Worm (Caenorhabditis elegans) whole organism, young adult: ENCODE measurements around the gene F44D12.19.

ENCODE experiments used
- C17E4.6 ChIP-seq: fragments of 200-800 bp; sonication (Bioruptor generic); IDR thresholded peaks from 2 replicates; pipeline ENCODE4 v1.3.6; 2022; ENCODE audit warnings: missing genetic modification reagents, missing genetic modification characterization, missing compliant biosample characterization
- F39B2.1 ChIP-seq: fragments of 200-800 bp; sonication (Bioruptor generic); IDR thresholded peaks from 2 replicates; pipeline ENCODE4 v1.3.6; 2022; ENCODE audit warnings: missing genetic modification reagents, missing genetic modification characterization, missing compliant biosample characterization
- F49E8.2 ChIP-seq: sonication (generic microtip); optimal IDR thresholded peaks from 3 replicates; lab custom pipeline; 2017; ENCODE audit warnings: missing genetic modification characterization, mild to moderate bottlenecking, missing compliant biosample characterization, antibody characterized with exemption, moderate library complexity; ENCODE audit not compliant: insufficient read depth
- F57A8.1 ChIP-seq: fragments of 200-800 bp; sonication (Bioruptor generic); optimal IDR thresholded peaks from 2 replicates; lab custom pipeline; 2018; ENCODE audit warnings: mild to moderate bottlenecking, missing genetic modification characterization, moderate library complexity, missing compliant biosample characterization
- K12H6.12 ChIP-seq: fragments of 200-800 bp; sonication (Bioruptor generic); optimal IDR thresholded peaks from 2 replicates; lab custom pipeline; 2018; ENCODE audit warnings: mild to moderate bottlenecking, missing genetic modification characterization, missing compliant biosample characterization
- Y56A3A.18 ChIP-seq: fragments of 200-800 bp; sonication (Bioruptor generic); IDR thresholded peaks from 2 replicates; pipeline ENCODE4 v1.3.6; 2022; ENCODE audit warnings: missing genetic modification reagents, missing genetic modification characterization, missing compliant biosample characterization
- akir-1 ChIP-seq: fragments of 200-800 bp; sonication (Bioruptor generic); optimal IDR thresholded peaks from 2 replicates; lab custom pipeline; 2018; ENCODE audit warnings: mild to moderate bottlenecking, missing genetic modification characterization, moderate library complexity, missing compliant biosample characterization
- ama-1 ChIP-seq, 3 experiments: fragments of 150-350 bp in 1 of 3; sonication (generic microtip) in 2 of 3; optimal IDR thresholded peaks; 2 replicates each; lab custom pipeline; 2014 to 2018; ENCODE audit warnings: missing biosample characterization in 2 of 3, missing genetic modification characterization in 2 of 3, missing genetic modification reagents in 2 of 3
- aptf-3 ChIP-seq: fragments of 200-800 bp; sonication (Bioruptor generic); IDR thresholded peaks from 2 replicates; pipeline ENCODE4 v1.3.6; 2022; ENCODE audit warnings: missing genetic modification characterization, missing compliant biosample characterization
- atf-7 ChIP-seq: sonication (generic microtip); optimal IDR thresholded peaks from 2 replicates; lab custom pipeline; 2017; ENCODE audit warnings: mild to moderate bottlenecking, missing genetic modification characterization, missing compliant biosample characterization
- athp-1 ChIP-seq: sonication (generic microtip); optimal IDR thresholded peaks from 2 replicates; lab custom pipeline; 2017; ENCODE audit warnings: mild to moderate bottlenecking, missing genetic modification characterization, missing compliant biosample characterization
- bed-1 ChIP-seq: fragments of 200-800 bp; sonication (Bioruptor generic); IDR thresholded peaks from 2 replicates; pipeline ENCODE4 v1.3.6; 2022; ENCODE audit warnings: missing genetic modification reagents, missing genetic modification characterization, missing compliant biosample characterization
- cebp-1 ChIP-seq, 2 experiments: fragments of 200-800 bp in 1 of 2; sonication (Bioruptor generic) in 1 of 2; sonication (generic microtip) in 1 of 2; IDR thresholded peaks in 1 of 2; optimal IDR thresholded peaks in 1 of 2; 2 replicates each; pipeline versions ENCODE4 v1.3.6 to Lab custom; 2017 to 2022; ENCODE audit warnings: missing compliant biosample characterization in 2 of 2, missing genetic modification characterization in 2 of 2, mild to moderate bottlenecking in 1 of 2, missing genetic modification reagents in 1 of 2, moderate library complexity in 1 of 2
- ceh-100 ChIP-seq: fragments of 200-800 bp; sonication (Bioruptor generic); IDR thresholded peaks from 2 replicates; pipeline ENCODE4 v1.3.6; 2022; ENCODE audit warnings: missing genetic modification reagents, missing genetic modification characterization, missing compliant biosample characterization
- ceh-27 ChIP-seq: fragments of 200-800 bp; sonication (Bioruptor generic); optimal IDR thresholded peaks from 2 replicates; lab custom pipeline; 2018; ENCODE audit warnings: mild to moderate bottlenecking, missing genetic modification characterization, moderate library complexity, missing compliant biosample characterization
- ceh-40 ChIP-seq: fragments of 200-800 bp; sonication (Bioruptor generic); IDR thresholded peaks from 2 replicates; pipeline ENCODE4 v1.3.6; 2022; ENCODE audit warnings: missing genetic modification characterization, missing compliant biosample characterization
- ceh-58 ChIP-seq: fragments of 200-800 bp; sonication (Bioruptor generic); IDR thresholded peaks from 2 replicates; pipeline ENCODE4 v1.3.6; 2022; ENCODE audit warnings: missing genetic modification characterization, missing compliant biosample characterization
- ceh-91 ChIP-seq: fragments of 200-800 bp; sonication (Bioruptor generic); IDR thresholded peaks from 2 replicates; pipeline ENCODE4 v1.3.6; 2022; ENCODE audit warnings: missing genetic modification reagents, missing genetic modification characterization, missing compliant biosample characterization
- chd-7 ChIP-seq: sonication (generic microtip); optimal IDR thresholded peaks from 2 replicates; lab custom pipeline; 2016; ENCODE audit warnings: mild to moderate bottlenecking, missing genetic modification characterization, moderate library complexity, missing compliant biosample characterization
- dpff-1 ChIP-seq: sonication (generic microtip); optimal IDR thresholded peaks from 2 replicates; lab custom pipeline; 2017; ENCODE audit warnings: mild to moderate bottlenecking, missing genetic modification characterization, missing compliant biosample characterization
- dpl-1 ChIP-seq: fragments of 150-350 bp; optimal IDR thresholded peaks from 2 replicates; lab custom pipeline; 2014; ENCODE audit warnings: missing biosample characterization, missing genetic modification reagents, missing genetic modification characterization
- egl-44 ChIP-seq: fragments of 200-800 bp; sonication (Bioruptor generic); IDR thresholded peaks from 2 replicates; pipeline ENCODE4 v1.3.6; 2022; ENCODE audit warnings: missing genetic modification reagents, missing genetic modification characterization, missing compliant biosample characterization
- egrh-3 ChIP-seq: fragments of 200-800 bp; sonication (Bioruptor generic); IDR thresholded peaks from 2 replicates; pipeline ENCODE4 v1.3.6; 2022; ENCODE audit warnings: missing genetic modification reagents, missing genetic modification characterization, missing compliant biosample characterization
- ekl-4 ChIP-seq: fragments of 200-800 bp; sonication (Bioruptor generic); IDR thresholded peaks from 2 replicates; pipeline ENCODE4 v1.3.6; 2022; ENCODE audit warnings: missing genetic modification reagents, missing genetic modification characterization, missing compliant biosample characterization
- ets-4 ChIP-seq: fragments of 200-800 bp; sonication (Bioruptor generic); optimal IDR thresholded peaks from 2 replicates; lab custom pipeline; 2018; ENCODE audit warnings: mild to moderate bottlenecking, missing genetic modification characterization, missing compliant biosample characterization
- him-1 ChIP-seq: sonication (generic microtip); optimal IDR thresholded peaks from 2 replicates; lab custom pipeline; 2016; ENCODE audit warnings: missing genotype, missing genetic modification reagents, missing genetic modification characterization, missing compliant biosample characterization
- hmg-1.2 ChIP-seq: fragments of 200-800 bp; sonication (Bioruptor generic); IDR thresholded peaks from 2 replicates; pipeline ENCODE4 v1.3.6; 2022; ENCODE audit warnings: missing genetic modification reagents, missing genetic modification characterization, missing compliant biosample characterization
- hmg-20 ChIP-seq: fragments of 200-800 bp; sonication (Bioruptor generic); IDR thresholded peaks from 2 replicates; pipeline ENCODE4 v1.3.6; 2022; ENCODE audit warnings: missing genetic modification reagents, missing genetic modification characterization, missing compliant biosample characterization
- hrde-1 ChIP-seq: sonication (generic microtip); optimal IDR thresholded peaks from 2 replicates; lab custom pipeline; 2016; ENCODE audit warnings: missing genetic modification characterization, mild to moderate bottlenecking, missing compliant biosample characterization, moderate library complexity, missing genotype, missing genetic modification reagents, borderline replicate concordance
- let-526 ChIP-seq: fragments of 200-800 bp; sonication (Bioruptor generic); IDR thresholded peaks from 2 replicates; pipeline ENCODE4 v1.3.6; 2022; ENCODE audit warnings: missing genetic modification reagents, missing genetic modification characterization, missing compliant biosample characterization
- let-607 ChIP-seq, 2 experiments: fragments of 200-800 bp in 1 of 2; sonication (Bioruptor generic) in 1 of 2; sonication (generic microtip) in 1 of 2; optimal IDR thresholded peaks; 2 replicates each; lab custom pipeline; 2016 to 2018; ENCODE audit warnings: mild to moderate bottlenecking in 2 of 2, missing compliant biosample characterization in 2 of 2, missing genetic modification characterization in 2 of 2, moderate library complexity in 2 of 2, missing genotype in 1 of 2
- lin-26 ChIP-seq: fragments of 200-800 bp; sonication (Bioruptor generic); IDR thresholded peaks from 2 replicates; pipeline ENCODE4 v1.3.6; 2022; ENCODE audit warnings: missing genetic modification reagents, missing genetic modification characterization, missing compliant biosample characterization
- lir-1 ChIP-seq: fragments of 200-800 bp; sonication (Bioruptor generic); conservative IDR thresholded peaks from 2 replicates; pipeline ENCODE4 v1.3.6; 2022; ENCODE audit warnings: missing genetic modification reagents, missing genetic modification characterization, missing compliant biosample characterization
- madf-10 ChIP-seq: sonication (generic microtip); optimal IDR thresholded peaks from 2 replicates; lab custom pipeline; 2016; ENCODE audit warnings: mild to moderate bottlenecking, missing genetic modification characterization, missing compliant biosample characterization
- mxl-1 ChIP-seq: sonication (generic microtip); optimal IDR thresholded peaks from 2 replicates; lab custom pipeline; 2016; ENCODE audit warnings: missing genetic modification characterization, missing compliant biosample characterization
- nfya-1 ChIP-seq: sonication (generic microtip); optimal IDR thresholded peaks from 2 replicates; lab custom pipeline; 2017; ENCODE audit warnings: antibody characterized with exemption, missing compliant biosample characterization, missing genetic modification characterization, borderline replicate concordance; ENCODE audit not compliant: insufficient read depth
- nhr-80 ChIP-seq: sonication (generic microtip); optimal IDR thresholded peaks from 2 replicates; lab custom pipeline; 2016; ENCODE audit warnings: missing genetic modification characterization, missing compliant biosample characterization
- rcor-1 ChIP-seq: fragments of 200-800 bp; sonication (Bioruptor generic); IDR thresholded peaks from 2 replicates; pipeline ENCODE4 v1.3.6; 2022; ENCODE audit warnings: missing genetic modification reagents, missing genetic modification characterization, missing compliant biosample characterization
- rec-8 ChIP-seq, 2 experiments: sonication (generic microtip); optimal IDR thresholded peaks; 2 replicates each; lab custom pipeline; 2016; ENCODE audit warnings: mild to moderate bottlenecking in 2 of 2, missing genetic modification characterization in 2 of 2, missing genetic modification reagents in 2 of 2, missing genotype in 2 of 2, missing biosample characterization in 1 of 2, missing compliant biosample characterization in 1 of 2, moderate library complexity in 1 of 2
- rpc-1 ChIP-seq, 2 experiments: fragments of 150-350 bp in 1 of 2; sonication (generic microtip) in 1 of 2; optimal IDR thresholded peaks; 2 replicates each; lab custom pipeline; 2014 to 2018; ENCODE audit warnings: missing biosample characterization in 1 of 2, missing genetic modification characterization in 1 of 2, missing genetic modification reagents in 1 of 2, missing genotype in 1 of 2
- snpc-1.1 ChIP-seq: sonication (generic microtip); optimal IDR thresholded peaks from 2 replicates; lab custom pipeline; 2017; ENCODE audit warnings: missing genetic modification characterization, mild to moderate bottlenecking, missing compliant biosample characterization, antibody characterized with exemption, moderate library complexity, missing genotype, missing genetic modification reagents; ENCODE audit not compliant: insufficient read depth
- somi-1 ChIP-seq: fragments of 200-800 bp; sonication (Bioruptor generic); optimal IDR thresholded peaks from 2 replicates; lab custom pipeline; 2018; ENCODE audit warnings: mild to moderate bottlenecking, missing genetic modification characterization, missing compliant biosample characterization
- sptf-2 ChIP-seq: fragments of 200-800 bp; sonication (Bioruptor generic); optimal IDR thresholded peaks from 2 replicates; lab custom pipeline; 2018; ENCODE audit warnings: mild to moderate bottlenecking, missing genetic modification characterization, missing compliant biosample characterization
- tbp1 ChIP-seq: fragments of 200-800 bp; sonication (Bioruptor generic); optimal IDR thresholded peaks from 2 replicates; lab custom pipeline; 2018; ENCODE audit warnings: mild to moderate bottlenecking, missing genetic modification characterization, missing compliant biosample characterization
- xnd-1 ChIP-seq: sonication (generic microtip); optimal IDR thresholded peaks from 2 replicates; lab custom pipeline; 2016; ENCODE audit warnings: missing genotype, missing genetic modification reagents, missing genetic modification characterization, missing compliant biosample characterization
- ztf-18 ChIP-seq: sonication (generic microtip); optimal IDR thresholded peaks from 2 replicates; lab custom pipeline; 2016; ENCODE audit warnings: missing genotype, mild to moderate bottlenecking, missing genetic modification characterization, missing compliant biosample characterization
- ztf-22 ChIP-seq: fragments of 200-800 bp; sonication (Bioruptor generic); optimal IDR thresholded peaks from 2 replicates; lab custom pipeline; 2018; ENCODE audit warnings: mild to moderate bottlenecking, missing genetic modification characterization, moderate library complexity, missing compliant biosample characterization

F44D12.19 gene

ce11 chrIV:9989416-9989815, 32.0 kb upstream of the F44D12.19 start (continued):
- TF ChIP-seq F57A8.1 (GFP tag; lab: Kevin White, UChicago) (no peak), F49E8.2 (no peak), sptf-2 (no peak), mxl-1 (tag; lab: Kevin White, UChicago) (no peak), aptf-3 (GFP tag; lab: Robert Waterston, UW) (no peak), F39B2.1 (no peak), lin-26 (GFP tag; lab: Robert Waterston, UW) (no peak), Y56A3A.18 (no peak), lir-1 (GFP tag; lab: Robert Waterston, UW) (no peak), snpc-1.1 (tag; lab: Kevin White, UChicago) (no peak), ets-4 (GFP tag; lab: Kevin White, UChicago) (no peak), C17E4.6 (GFP tag; lab: Robert Waterston, UW) (no peak), him-1 (tag; lab: Kevin White, UChicago) (peak; percentile 43), xnd-1 (tag; lab: Kevin White, UChicago) (no peak), rpc-1 (optimal IDR thresholded peaks at IDR 0.05; lab: Kevin White, UChicago) (no peak), rpc-1 (tag; optimal IDR thresholded peaks at IDR 0.05; lab: Kevin White, UChicago) (no peak), ceh-40 (no peak), K12H6.12 (tag; lab: Kevin White, UChicago) (no peak), bed-1 (GFP tag; lab: Robert Waterston, UW) (no peak), rec-8 (tag; optimal IDR thresholded peaks at IDR 0.05; lab: Kevin White, UChicago) (no peak), ceh-58 (no peak), hmg-1.2 (GFP tag; lab: Robert Waterston, UW) (peak; percentile 9; the same call in 1 of the 2 replicates), ceh-91 (GFP tag; lab: Robert Waterston, UW) (0 out of 2 replicates have a peak, but pooled peaks have one; percentile 9), hmg-20 (GFP tag; lab: Robert Waterston, UW) (no peak), tbp1 (GFP tag; lab: Kevin White, UChicago) (peak; percentile 10), ceh-100 (peak; percentile 10; the same call in 1 of the 2 replicates), somi-1 (GFP tag; lab: Kevin White, UChicago) (no peak), ekl-4 (no peak), ceh-27 (GFP tag; lab: Kevin White, UChicago) (no peak), egrh-3 (GFP tag; lab: Robert Waterston, UW) (no peak), madf-10 (tag; lab: Kevin White, UChicago) (no peak), dpff-1 (tag; lab: Kevin White, UChicago) (no peak), atf-7 (no peak), hrde-1 (peak; percentile 57), rcor-1 (GFP tag; lab: Robert Waterston, UW) (no peak), nhr-80 (tag; lab: Kevin White, UChicago) (no peak), let-526 (no peak), let-607 (tag; optimal IDR thresholded peaks at IDR 0.05; lab: Kevin White, UChicago) (no peak), ama-1 (optimal IDR thresholded peaks at IDR 0.05; lab: Kevin White, UChicago) (no peak), ama-1 (GFP tag; optimal IDR thresholded peaks at IDR 0.05; lab: Kevin White, UChicago) (peak in 1 of 2 experiments; percentile 23), akir-1 (GFP tag; lab: Kevin White, UChicago) (no peak), athp-1 (no peak), ztf-22 (GFP tag; lab: Kevin White, UChicago) (no peak), ztf-18 (tag; lab: Kevin White, UChicago) (no peak), egl-44 (GFP tag; lab: Robert Waterston, UW) (no peak), nfya-1 (tag; lab: Kevin White, UChicago) (no peak), chd-7 (tag; lab: Kevin White, UChicago) (no peak), dpl-1 (GFP tag; lab: Kevin White, UChicago) (no peak), cebp-1 (GFP tag; IDR thresholded peaks at IDR 0.05; lab: Robert Waterston, UW) (no peak), cebp-1 (tag; optimal IDR thresholded peaks at IDR 0.05; lab: Kevin White, UChicago) (peak; percentile 26)
